Worm (Caenorhabditis elegans) whole organism, midembryonic: Measurements from ENCODE around the gene gly-7.
"Not testable (repeated sequence)": the region's sequence is repeated elsewhere in the genome, so short reads cannot be mapped to it uniquely, and the experiment has no call there.

Source experiments
- T22C8.4 ChIP-seq: fragments of 200-800 bp; sonication (Bioruptor generic); IDR thresholded peaks from 2 replicates; pipeline ENCODE4 v1.3.6; 2022; ENCODE audit warnings: missing genetic modification characterization, missing compliant biosample characterization
- cog-1 ChIP-seq: sonication (generic microtip); optimal IDR thresholded peaks from 2 replicates; lab custom pipeline; 2016; ENCODE audit warnings: missing genetic modification characterization, missing compliant biosample characterization
- flt-1 ChIP-seq: fragments of 200-800 bp; sonication (Bioruptor generic); IDR thresholded peaks from 2 replicates; pipeline ENCODE4 v1.3.6; 2022; ENCODE audit warnings: missing genetic modification characterization, missing compliant biosample characterization
- klf-2 ChIP-seq: fragments of 200-800 bp; sonication (Bioruptor generic); conservative IDR thresholded peaks from 2 replicates; pipeline ENCODE4 v1.3.6; 2022; ENCODE audit warnings: missing genetic modification reagents, missing genetic modification characterization, missing compliant biosample characterization
- med-1 ChIP-seq: sonication (generic microtip); optimal IDR thresholded peaks from 2 replicates; lab custom pipeline; 2017; ENCODE audit warnings: missing genetic modification characterization, mild to moderate bottlenecking, missing compliant biosample characterization, antibody characterized with exemption, missing genetic modification reagents; ENCODE audit not compliant: insufficient read depth
- ref-1 ChIP-seq: fragments of 200-800 bp; sonication (Bioruptor generic); conservative IDR thresholded peaks from 2 replicates; pipeline ENCODE4 v1.3.6; 2022; ENCODE audit warnings: missing genetic modification reagents, missing genetic modification characterization, missing compliant biosample characterization
- tab-1 ChIP-seq: fragments of 200-800 bp; sonication (Bioruptor generic); IDR thresholded peaks from 2 replicates; pipeline ENCODE4 v1.3.6; 2022; ENCODE audit warnings: missing genetic modification characterization, missing compliant biosample characterization
- ztf-23 ChIP-seq: fragments of 200-800 bp; sonication (Bioruptor generic); IDR thresholded peaks from 2 replicates; pipeline ENCODE4 v1.3.6; 2022; ENCODE audit warnings: missing genetic modification reagents, missing genetic modification characterization, missing compliant biosample characterization
- ztf-29 ChIP-seq: fragments of 200-800 bp; sonication (Bioruptor generic); IDR thresholded peaks from 2 replicates; pipeline ENCODE4 v1.3.6; 2022; ENCODE audit warnings: missing genetic modification reagents, missing genetic modification characterization, missing compliant biosample characterization

Gene gly-7

ce11 chrV:1848590-1848989 is 27.5 kb upstream of the gly-7 start:
- TF ChIP-seq med-1 (GFP tag; lab: Kevin White, UChicago) (no peak), ztf-29 (GFP tag; lab: Robert Waterston, UW) (peak; percentile 68; the same call in 1 of the 2 replicates)

ce11 chrV:1845977-1846376 is 24.9 kb upstream of the gly-7 start, which contains the start of gene T10B5.7:
Gene T10B5.7, plus strand, starts transcription at chrV:1846201.
- TF ChIP-seq ztf-29 (GFP tag; lab: Robert Waterston, UW) (no peak), ztf-23 (GFP tag; lab: Robert Waterston, UW) (no peak), tab-1 (no peak), ref-1 (GFP tag; lab: Robert Waterston, UW) (no peak), T22C8.4 (no peak), flt-1 (GFP tag; lab: Robert Waterston, UW) (no peak), med-1 (GFP tag; lab: Kevin White, UChicago) (no peak), cog-1 (tag; lab: Kevin White, UChicago) (no peak), klf-2 (GFP tag; lab: Robert Waterston, UW) (no peak)

ce11 chrV:1841744-1842143 is 20.6 kb upstream of the gly-7 start, which contains the start of gene T10B5.8:
Gene T10B5.8, plus strand, starts transcription at chrV:1842044.
- TF ChIP-seq cog-1 (tag; lab: Kevin White, UChicago): no peak
- no peak for TF ChIP-seq ztf-29 (GFP tag; lab: Robert Waterston, UW)
- TF ChIP-seq ztf-23 (GFP tag; lab: Robert Waterston, UW): no peak
- no peak for TF ChIP-seq klf-2 (GFP tag; lab: Robert Waterston, UW)
- TF ChIP-seq med-1 (GFP tag; lab: Kevin White, UChicago): no peak
- no peak for TF ChIP-seq ref-1 (GFP tag; lab: Robert Waterston, UW)
- TF ChIP-seq flt-1 (GFP tag; lab: Robert Waterston, UW): no peak
- TF ChIP-seq T22C8.4: no peak
- no peak for TF ChIP-seq tab-1

DNA sequence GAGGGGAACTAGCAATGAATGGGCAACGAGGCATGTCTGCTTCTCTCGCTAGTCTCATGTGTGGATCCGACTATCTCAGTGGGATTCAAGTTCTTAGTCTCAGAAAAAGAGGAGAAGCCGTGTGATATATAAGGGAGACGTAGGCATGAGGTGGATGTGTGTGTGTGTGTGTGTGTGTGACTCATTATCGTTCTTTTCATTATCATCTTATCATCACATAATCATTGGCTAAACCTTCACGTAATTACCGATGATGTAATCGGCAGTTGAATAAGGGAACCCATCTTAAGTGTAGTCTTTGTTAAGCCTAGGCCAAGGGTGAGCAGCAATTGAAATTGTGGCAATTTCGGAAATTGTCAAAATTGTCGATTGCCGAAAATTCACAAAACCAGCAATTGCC is 8.8 kb upstream of the gly-7 start, which contains the start of gene Y32G9B.1:
TSS of gene Y32G9B.1 (minus strand) at position 101 of the 400 bp plus-strand sequence.
- TF ChIP-seq tab-1 (no peak), med-1 (GFP tag; lab: Kevin White, UChicago) (no peak), cog-1 (tag; lab: Kevin White, UChicago) (no peak), flt-1 (GFP tag; lab: Robert Waterston, UW) (no peak), T22C8.4 (no peak), ztf-23 (GFP tag; lab: Robert Waterston, UW) (no peak), ref-1 (GFP tag; lab: Robert Waterston, UW) (no peak), klf-2 (GFP tag; lab: Robert Waterston, UW) (no peak), ztf-29 (GFP tag; lab: Robert Waterston, UW) (no peak)

- TF ChIP-seq flt-1 (GFP tag; lab: Robert Waterston, UW): no peak
Measured at ce11 chrV:1824528-1824927, 3.4 kb upstream of the gly-7 start.

ce11 chrV:1820749-1821148 is 374 bp downstream of the gly-7 start:
- no peak for TF ChIP-seq klf-2 (GFP tag; lab: Robert Waterston, UW)
- no peak for TF ChIP-seq ztf-29 (GFP tag; lab: Robert Waterston, UW)
- no peak for TF ChIP-seq cog-1 (tag; lab: Kevin White, UChicago)
- no peak for TF ChIP-seq tab-1
- TF ChIP-seq T22C8.4: no peak

DNA sequence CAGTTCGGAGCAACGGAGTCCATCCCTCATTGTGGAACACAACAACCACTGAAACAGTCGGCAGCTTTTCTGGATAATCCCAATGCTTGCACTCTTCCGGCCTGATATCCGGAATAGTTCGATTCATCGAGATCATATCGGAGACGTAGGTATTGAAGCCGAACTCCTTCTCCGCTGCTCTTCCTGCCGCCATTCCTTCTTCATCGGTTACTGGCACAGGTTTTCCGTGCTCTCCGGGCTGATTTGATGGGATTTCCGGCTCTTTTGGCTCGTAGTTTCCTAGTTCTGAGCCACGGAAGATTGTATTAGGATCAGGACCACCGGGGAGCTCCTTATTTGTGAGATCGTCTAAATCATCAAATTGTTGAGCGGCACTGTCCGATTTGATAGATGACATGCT is 1.1 kb downstream of the gly-7 start:
- no peak for TF ChIP-seq ref-1 (GFP tag; lab: Robert Waterston, UW)
- TF ChIP-seq cog-1 (tag; lab: Kevin White, UChicago): no peak
- no peak for TF ChIP-seq klf-2 (GFP tag; lab: Robert Waterston, UW)
- no peak for TF ChIP-seq flt-1 (GFP tag; lab: Robert Waterston, UW)
- no peak for TF ChIP-seq ztf-29 (GFP tag; lab: Robert Waterston, UW)
- TF ChIP-seq tab-1: no peak
- TF ChIP-seq med-1 (GFP tag; lab: Kevin White, UChicago): no peak
- no peak for TF ChIP-seq ztf-23 (GFP tag; lab: Robert Waterston, UW)
- no peak for TF ChIP-seq T22C8.4

- TF ChIP-seq cog-1 (tag; lab: Kevin White, UChicago); ref-1 (GFP tag; lab: Robert Waterston, UW); ztf-29 (GFP tag; lab: Robert Waterston, UW): not testable (repeated sequence)
Measured at ce11 chrV:1814784-1815183, 6.3 kb downstream of the gly-7 start, which contains the start of gene Y46H3A.5. Gene Y46H3A.5, minus strand, starts transcription at chrV:1814884.

DNA sequence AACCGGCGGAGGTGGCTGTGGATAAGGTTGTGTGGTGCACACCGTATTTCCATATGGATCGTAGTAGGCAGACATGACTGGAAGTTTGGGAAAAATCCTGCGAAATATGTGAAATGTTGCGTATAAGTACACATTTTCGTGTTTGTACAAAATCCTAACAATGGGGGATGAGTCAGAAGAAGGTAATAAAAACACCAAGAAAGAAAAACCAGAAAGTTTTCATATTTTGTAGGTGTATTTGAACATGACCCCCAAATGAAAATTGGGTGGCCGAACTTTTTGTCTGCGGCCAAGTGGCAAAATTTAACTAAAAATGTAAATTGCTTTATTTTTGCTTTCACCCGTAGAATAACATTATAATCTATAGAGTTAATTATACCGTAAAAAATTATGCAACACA is 10.1 kb downstream of the gly-7 start, which contains the start of gene Y46H3A.4:
TSS of gene Y46H3A.4 (minus strand) at position 101 of the 400 bp plus-strand sequence.
- no peak for TF ChIP-seq ref-1 (GFP tag; lab: Robert Waterston, UW)
- no peak for TF ChIP-seq ztf-29 (GFP tag; lab: Robert Waterston, UW)
- no peak for TF ChIP-seq klf-2 (GFP tag; lab: Robert Waterston, UW)

DNA sequence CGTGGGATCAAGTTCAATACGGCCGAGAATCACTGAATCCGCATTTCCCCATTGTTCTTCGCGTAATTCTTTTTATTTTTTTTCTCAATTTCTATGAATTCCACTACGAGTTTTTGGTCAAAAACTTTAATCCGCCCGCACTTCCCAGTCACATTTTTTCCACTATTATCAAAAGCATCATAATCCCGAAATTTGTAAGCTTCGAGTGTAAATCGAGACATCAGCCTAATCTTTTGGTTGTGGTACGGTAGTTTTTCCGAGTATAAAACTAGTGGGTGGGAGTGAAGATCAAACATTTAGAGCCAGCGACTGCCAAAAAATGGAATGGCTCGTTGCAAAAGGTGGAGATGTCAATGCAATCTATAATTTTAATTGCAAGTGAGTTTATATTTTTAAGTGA is 14.0 kb downstream of the gly-7 start, which contains the start of gene srt-42:
TSS of gene srt-42 (plus strand) at position 301 of the 400 bp plus-strand sequence.
- no peak for TF ChIP-seq cog-1 (tag; lab: Kevin White, UChicago)
- no peak for TF ChIP-seq med-1 (GFP tag; lab: Kevin White, UChicago)
- TF ChIP-seq flt-1 (GFP tag; lab: Robert Waterston, UW): no peak
- no peak for TF ChIP-seq tab-1
- no peak for TF ChIP-seq ref-1 (GFP tag; lab: Robert Waterston, UW)
- TF ChIP-seq T22C8.4: no peak
- TF ChIP-seq ztf-29 (GFP tag; lab: Robert Waterston, UW): no peak
- no peak for TF ChIP-seq ztf-23 (GFP tag; lab: Robert Waterston, UW)
- no peak for TF ChIP-seq klf-2 (GFP tag; lab: Robert Waterston, UW)
